Fruit fly (Drosophila melanogaster): ENCODE measurements around the gene GC1.

GC1 gene

DNA sequence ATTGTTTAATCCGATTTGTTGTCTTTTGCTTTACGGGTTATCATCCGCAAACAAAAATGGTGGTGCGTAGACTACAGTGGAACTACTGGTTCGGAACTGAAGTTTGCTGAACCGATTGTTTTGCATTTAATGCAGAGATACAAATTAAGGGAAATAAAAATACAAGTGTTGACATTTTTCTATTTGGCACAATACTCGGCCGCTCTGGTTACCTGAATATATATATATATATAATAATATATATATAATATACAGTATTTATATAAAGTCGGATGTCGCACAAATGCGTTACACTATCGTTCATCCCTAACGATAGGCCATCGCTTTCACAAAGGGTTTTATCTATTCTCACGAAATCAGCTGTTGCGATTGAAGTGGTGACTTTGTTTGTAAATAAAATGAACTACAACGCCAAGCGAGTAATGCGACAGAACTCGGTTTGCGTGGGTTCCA is 49.3 kb downstream of the GC1 start, which contains the start of the genes DCAF12 and Spt3 (continued):
- TF ChIP-seq CG7556 (GFP tag; optimal IDR thresholded peaks at IDR 0.05): no peak
- TF ChIP-seq HLH3B (GFP tag; IDR thresholded peaks at IDR 0.05): peak; percentile 19; the same call in 1 of the 2 replicates
- peak; percentile 39; the same call in 1 of the 2 replicates for TF ChIP-seq CG14667 (GFP tag; IDR thresholded peaks at IDR 0.05)
- TF ChIP-seq oc (tag; optimal IDR thresholded peaks at IDR 0.05): no peak
- TF ChIP-seq unc-4 (GFP tag; IDR thresholded peaks at IDR 0.05; ENCODE audit: partially characterized antibody): peak; percentile 87
- TF ChIP-seq lola (GFP tag; optimal IDR thresholded peaks at IDR 0.05): peak in 1 of 3 experiments; percentile 63
- peak; percentile 53 for TF ChIP-seq ind (GFP tag; optimal IDR thresholded peaks at IDR 0.05)
- peak; percentile 77 for TF ChIP-seq slbo (GFP tag; IDR thresholded peaks at IDR 0.05)
- TF ChIP-seq knrl (GFP tag; IDR thresholded peaks at IDR 0.05; ENCODE audit: partially characterized antibody): peak; percentile 99
- TF ChIP-seq MESR4 (GFP tag; optimal IDR thresholded peaks at IDR 0.05): no peak
- no peak for TF ChIP-seq CG18619 (GFP tag; optimal IDR thresholded peaks at IDR 0.05)
- TF ChIP-seq phol (tag; optimal IDR thresholded peaks at IDR 0.05): peak; percentile 94
- TF ChIP-seq TFAM (GFP tag; optimal IDR thresholded peaks at IDR 0.05): no peak
- TF ChIP-seq CG2712 (tag; optimal IDR thresholded peaks at IDR 0.05): peak; percentile 81
- no peak for TF ChIP-seq sr (GFP tag; IDR thresholded peaks at IDR 0.05)
- TF ChIP-seq gcm2 (GFP tag; optimal IDR thresholded peaks at IDR 0.05): no peak
- TF ChIP-seq CG14965 (GFP tag; optimal IDR thresholded peaks at IDR 0.05; ENCODE audit: borderline replicate concordance): no peak
- peak; percentile 77 for TF ChIP-seq CG8924 (tag; optimal IDR thresholded peaks at IDR 0.05)
- TF ChIP-seq ham (GFP tag; IDR thresholded peaks at IDR 0.05): no peak
- no peak for TF ChIP-seq Jarid2 (GFP tag; optimal IDR thresholded peaks at IDR 0.05)
- no peak for TF ChIP-seq br (optimal IDR thresholded peaks at IDR 0.05)
- TF ChIP-seq sqz (GFP tag; optimal IDR thresholded peaks at IDR 0.05): no peak
- TF ChIP-seq Meics (GFP tag; optimal IDR thresholded peaks at IDR 0.05): no peak
- 0 out of 2 replicates have a peak, but pooled peaks have one; percentile 42 for TF ChIP-seq CG11247 (GFP tag; IDR thresholded peaks at IDR 0.05)
- no peak for TF ChIP-seq ci (GFP tag; IDR thresholded peaks at IDR 0.05)
- TF ChIP-seq Adf1 (GFP tag; IDR thresholded peaks at IDR 0.05): no peak
- peak; percentile 90 for TF ChIP-seq Opbp (GFP tag; IDR thresholded peaks at IDR 0.05; ENCODE audit: partially characterized antibody)
- TF ChIP-seq Abd-B (GFP tag; optimal IDR thresholded peaks at IDR 0.05): peak; percentile 87
- TF ChIP-seq ab (GFP tag; optimal IDR thresholded peaks at IDR 0.05): no peak
- no peak for TF ChIP-seq rib (GFP tag; IDR thresholded peaks at IDR 0.05)
- TF ChIP-seq h (optimal IDR thresholded peaks at IDR 0.05): no peak
- peak; percentile 85 for TF ChIP-seq CG9932 (GFP tag; IDR thresholded peaks at IDR 0.05)
- TF ChIP-seq fd64A (GFP tag; optimal IDR thresholded peaks at IDR 0.05): no peak
- peak; percentile 15 for TF ChIP-seq slp2 (GFP tag; optimal IDR thresholded peaks at IDR 0.05)
- peak; percentile 96 for TF ChIP-seq inv (GFP tag; IDR thresholded peaks at IDR 0.05; ENCODE audit: partially characterized antibody)
- TF ChIP-seq dmrt11E (tag; optimal IDR thresholded peaks at IDR 0.05): peak; percentile 67
- TF ChIP-seq Hmr (GFP tag; optimal IDR thresholded peaks at IDR 0.05): no peak
- peak; percentile 81 for TF ChIP-seq gem (tag; optimal IDR thresholded peaks at IDR 0.05)
- peak in 1 of 2 experiments; percentile 41 for TF ChIP-seq Hr51 (GFP tag; optimal IDR thresholded peaks at IDR 0.05)
- TF ChIP-seq CG14014 (GFP tag; IDR thresholded peaks at IDR 0.05): no peak
- TF ChIP-seq Camta (GFP tag; optimal IDR thresholded peaks at IDR 0.05): no peak
- peak; percentile 81; the same call in 2 of the 4 replicates for TF ChIP-seq chinmo (GFP tag; IDR thresholded peaks at IDR 0.05; ENCODE audit: partially characterized antibody)
- TF ChIP-seq CG9817 (tag; optimal IDR thresholded peaks at IDR 0.05): peak; percentile 76
- peak; percentile 63 for TF ChIP-seq NfI (GFP tag; optimal IDR thresholded peaks at IDR 0.05)
- TF ChIP-seq CG3163 (GFP tag; optimal IDR thresholded peaks at IDR 0.05): no peak
- peak; percentile 35; the same call in 1 of the 2 replicates for TF ChIP-seq CG10366 (GFP tag; IDR thresholded peaks at IDR 0.05)
- TF ChIP-seq CG10979 (tag; optimal IDR thresholded peaks at IDR 0.05): no peak
- TF ChIP-seq CG10209 (GFP tag; optimal IDR thresholded peaks at IDR 0.05): no peak
- peak; percentile 63; the same call in 1 of the 4 replicates for TF ChIP-seq Gug (GFP tag; IDR thresholded peaks at IDR 0.05)
- no peak for TF ChIP-seq CG7786 (GFP tag; optimal IDR thresholded peaks at IDR 0.05)
